Fruit fly (Drosophila melanogaster) whole organism, prepupa: ENCODE results near the gene Mst89B.

Source experiments
- CG10669 ChIP-seq: fragments of 200-800 bp; sonication (Bioruptor generic); optimal IDR thresholded peaks from 3 replicates; lab custom pipeline; 2018; ENCODE audit warnings: missing biosample characterization, mild to moderate bottlenecking, missing genetic modification characterization, moderate library complexity
- CG11294 ChIP-seq: fragments of 200-800 bp; sonication (Bioruptor generic); IDR thresholded peaks from 2 replicates; pipeline ENCODE4 v1.3.6; 2022; ENCODE audit warnings: missing biosample characterization, missing genetic modification characterization
- CG11902 ChIP-seq: fragments of 200-800 bp; sonication (Bioruptor generic); optimal IDR thresholded peaks from 3 replicates; lab custom pipeline; 2016; ENCODE audit warnings: missing biosample characterization, missing genetic modification characterization
- CG1621 ChIP-seq: fragments of 200-800 bp; sonication (Bioruptor generic); optimal IDR thresholded peaks from 3 replicates; lab custom pipeline; 2018; ENCODE audit warnings: missing biosample characterization, mild to moderate bottlenecking, missing genetic modification characterization
- CG16779 ChIP-seq: fragments of 200-800 bp; sonication (Bioruptor generic); optimal IDR thresholded peaks from 3 replicates; lab custom pipeline; 2017; ENCODE audit warnings: missing biosample characterization, mild to moderate bottlenecking, missing genetic modification characterization
- CG3032 ChIP-seq: fragments of 200-800 bp; optimal IDR thresholded peaks from 2 replicates; lab custom pipeline; 2019; ENCODE audit warnings: missing biosample characterization, mild to moderate bottlenecking, missing genetic modification characterization, moderate library complexity
- CG31627 ChIP-seq: fragments of 200-800 bp; sonication (Bioruptor generic); optimal IDR thresholded peaks from 3 replicates; lab custom pipeline; 2016; ENCODE audit warnings: missing biosample characterization, missing genetic modification characterization
- CG32006 ChIP-seq: fragments of 200-800 bp; sonication (Bioruptor generic); optimal IDR thresholded peaks from 3 replicates; lab custom pipeline; 2017; ENCODE audit warnings: missing biosample characterization, mild to moderate bottlenecking, missing genetic modification characterization
- CG34406 ChIP-seq: fragments of 200-800 bp; sonication (Bioruptor generic); optimal IDR thresholded peaks from 3 replicates; lab custom pipeline; 2016; ENCODE audit warnings: missing biosample characterization, missing genetic modification characterization
- CG4318 ChIP-seq: fragments of 200-800 bp; sonication (Bioruptor generic); optimal IDR thresholded peaks from 3 replicates; lab custom pipeline; 2017; ENCODE audit warnings: missing biosample characterization, mild to moderate bottlenecking, missing genetic modification characterization
- CG6792 ChIP-seq: fragments of 200-800 bp; sonication (Bioruptor generic); optimal IDR thresholded peaks from 3 replicates; lab custom pipeline; 2016; ENCODE audit warnings: missing biosample characterization, missing genetic modification characterization
- CG6808 ChIP-seq: fragments of 200-800 bp; sonication (Bioruptor generic); optimal IDR thresholded peaks from 3 replicates; lab custom pipeline; 2017; ENCODE audit warnings: missing biosample characterization, missing genetic modification characterization, mild to moderate bottlenecking, moderate library complexity, missing genetic modification reagents
- CG6854 ChIP-seq: fragments of 200-800 bp; sonication (Bioruptor generic); optimal IDR thresholded peaks from 2 replicates; lab custom pipeline; 2017; ENCODE audit warnings: missing biosample characterization, mild to moderate bottlenecking, missing genetic modification characterization
- CG7368 ChIP-seq: fragments of 200-800 bp; sonication (Bioruptor generic); optimal IDR thresholded peaks from 3 replicates; lab custom pipeline; 2016; ENCODE audit warnings: missing biosample characterization, missing genetic modification characterization
- CG8119 ChIP-seq: fragments of 200-800 bp; sonication (Bioruptor generic); IDR thresholded peaks from 3 replicates; pipeline ENCODE4 v1.3.6; 2022; ENCODE audit warnings: missing biosample characterization, missing genetic modification characterization
- CG8319 ChIP-seq: fragments of 200-800 bp; sonication (Bioruptor generic); optimal IDR thresholded peaks from 3 replicates; lab custom pipeline; 2016; ENCODE audit warnings: missing biosample characterization, missing genetic modification characterization
- CG8632 ChIP-seq: fragments of 200-800 bp; sonication (Bioruptor generic); optimal IDR thresholded peaks from 3 replicates; lab custom pipeline; 2016; ENCODE audit warnings: missing biosample characterization, missing genetic modification characterization
- Eip78C ChIP-seq: fragments of 200-800 bp; sonication (Bioruptor generic); peaks from one replicate; lab custom pipeline; 2016; ENCODE audit warnings: missing biosample characterization, missing genetic modification characterization
- Eip93F ChIP-seq: fragments of 200-800 bp; sonication (Bioruptor generic); optimal IDR thresholded peaks from 2 replicates; lab custom pipeline; 2016; ENCODE audit warnings: missing biosample characterization, mild to moderate bottlenecking, missing genetic modification characterization
- Ets21C ChIP-seq: fragments of 200-800 bp; sonication (Bioruptor generic); optimal IDR thresholded peaks from 3 replicates; lab custom pipeline; 2016; ENCODE audit warnings: missing biosample characterization, missing genetic modification characterization
- Gug ChIP-seq: fragments of 200-800 bp; sonication (Bioruptor generic); IDR thresholded peaks from 2 replicates; pipeline ENCODE4 v1.3.6; 2022; ENCODE audit warnings: missing biosample characterization, missing genetic modification characterization
- Hr39 ChIP-seq: fragments of 200-800 bp; sonication (Bioruptor generic); optimal IDR thresholded peaks from 2 replicates; lab custom pipeline; 2016; ENCODE audit warnings: missing biosample characterization, missing genetic modification characterization
- Hr4 ChIP-seq: fragments of 200-800 bp; sonication (Bioruptor generic); optimal IDR thresholded peaks from 3 replicates; lab custom pipeline; 2016; ENCODE audit warnings: missing biosample characterization, missing genetic modification characterization
- Lpt ChIP-seq: fragments of 200-800 bp; sonication (Bioruptor generic); optimal IDR thresholded peaks from 3 replicates; lab custom pipeline; 2016; ENCODE audit warnings: missing biosample characterization, missing genetic modification characterization
- Met ChIP-seq: fragments of 200-800 bp; sonication (Bioruptor generic); optimal IDR thresholded peaks from 3 replicates; lab custom pipeline; 2016; ENCODE audit warnings: missing biosample characterization, missing genetic modification characterization
- OdsH ChIP-seq: fragments of 200-800 bp; sonication (Bioruptor generic); optimal IDR thresholded peaks from 3 replicates; lab custom pipeline; 2016; ENCODE audit warnings: missing biosample characterization, missing genetic modification characterization
- Smox ChIP-seq: fragments of 200-800 bp; sonication (Bioruptor generic); optimal IDR thresholded peaks from 3 replicates; lab custom pipeline; 2016; ENCODE audit warnings: missing biosample characterization, missing genetic modification characterization
- Sox14 ChIP-seq: fragments of 200-800 bp; sonication (Bioruptor generic); optimal IDR thresholded peaks from 3 replicates; lab custom pipeline; 2016; ENCODE audit warnings: missing biosample characterization, missing genetic modification characterization
- acj6 ChIP-seq: fragments of 200-800 bp; sonication (Bioruptor generic); optimal IDR thresholded peaks from 3 replicates; lab custom pipeline; 2016; ENCODE audit warnings: missing biosample characterization, missing genetic modification characterization
- dac ChIP-seq: fragments of 200-800 bp; sonication (Bioruptor generic); optimal IDR thresholded peaks from 2 replicates; lab custom pipeline; 2017; ENCODE audit warnings: missing biosample characterization, mild to moderate bottlenecking, missing genetic modification characterization
- dsx ChIP-seq: fragments of 200-800 bp; optimal IDR thresholded peaks from 3 replicates; lab custom pipeline; 2019; ENCODE audit warnings: missing biosample characterization, mild to moderate bottlenecking, missing genetic modification characterization, moderate library complexity; ENCODE audit not compliant: poor library complexity, severe bottlenecking
- eg ChIP-seq: fragments of 200-800 bp; sonication (Bioruptor generic); IDR thresholded peaks from 3 replicates; pipeline ENCODE4 v1.3.6; 2022; ENCODE audit warnings: missing biosample characterization, missing genetic modification characterization
- esn ChIP-seq: fragments of 200-800 bp; sonication (Bioruptor generic); optimal IDR thresholded peaks from 2 replicates; lab custom pipeline; 2016; ENCODE audit warnings: missing biosample characterization, mild to moderate bottlenecking, missing genetic modification characterization, moderate library complexity
- fd59A ChIP-seq: fragments of 200-800 bp; sonication (Bioruptor generic); optimal IDR thresholded peaks from 2 replicates; lab custom pipeline; 2017; ENCODE audit warnings: missing biosample characterization, mild to moderate bottlenecking, missing genetic modification characterization, missing genetic modification reagents
- fd85E ChIP-seq: fragments of 200-800 bp; sonication (Bioruptor generic); optimal IDR thresholded peaks from 3 replicates; lab custom pipeline; 2016; ENCODE audit warnings: missing biosample characterization, missing genetic modification characterization
- fkh ChIP-seq: fragments of 200-800 bp; sonication (Bioruptor generic); optimal IDR thresholded peaks from 3 replicates; lab custom pipeline; 2017; ENCODE audit warnings: missing biosample characterization, mild to moderate bottlenecking, missing genetic modification characterization, moderate library complexity
- lz ChIP-seq: fragments of 200-800 bp; sonication (Bioruptor generic); optimal IDR thresholded peaks from 3 replicates; lab custom pipeline; 2016; ENCODE audit warnings: missing biosample characterization, missing genetic modification characterization
- salr ChIP-seq, 2 experiments: fragments of 200-800 bp; sonication (Bioruptor generic); optimal IDR thresholded peaks; 3 replicates each; lab custom pipeline; 2016 to 2018; ENCODE audit warnings: missing biosample characterization in 2 of 2, missing genetic modification characterization in 2 of 2, mild to moderate bottlenecking in 1 of 2
- spab ChIP-seq: fragments of 200-800 bp; sonication (Bioruptor generic); optimal IDR thresholded peaks from 2 replicates; lab custom pipeline; 2017; ENCODE audit warnings: missing biosample characterization, mild to moderate bottlenecking, missing genetic modification characterization, missing genetic modification reagents
- ss ChIP-seq, 2 experiments: fragments of 200-800 bp; sonication (Bioruptor generic); optimal IDR thresholded peaks; 2 replicates in 1 of 2; 3 replicates in 1 of 2; lab custom pipeline; 2017 to 2018; ENCODE audit warnings: mild to moderate bottlenecking in 2 of 2, missing biosample characterization in 2 of 2, missing genetic modification characterization in 2 of 2, moderate library complexity in 1 of 2
- svp ChIP-seq: fragments of 200-800 bp; sonication (Bioruptor generic); peaks from one replicate; lab custom pipeline; 2016; ENCODE audit warnings: missing biosample characterization, missing genetic modification characterization
- vri ChIP-seq: fragments of 200-800 bp; sonication (Bioruptor generic); optimal IDR thresholded peaks from 3 replicates; lab custom pipeline; 2016; ENCODE audit warnings: missing biosample characterization, mild to moderate bottlenecking, missing genetic modification characterization

Mst89B gene

DNA sequence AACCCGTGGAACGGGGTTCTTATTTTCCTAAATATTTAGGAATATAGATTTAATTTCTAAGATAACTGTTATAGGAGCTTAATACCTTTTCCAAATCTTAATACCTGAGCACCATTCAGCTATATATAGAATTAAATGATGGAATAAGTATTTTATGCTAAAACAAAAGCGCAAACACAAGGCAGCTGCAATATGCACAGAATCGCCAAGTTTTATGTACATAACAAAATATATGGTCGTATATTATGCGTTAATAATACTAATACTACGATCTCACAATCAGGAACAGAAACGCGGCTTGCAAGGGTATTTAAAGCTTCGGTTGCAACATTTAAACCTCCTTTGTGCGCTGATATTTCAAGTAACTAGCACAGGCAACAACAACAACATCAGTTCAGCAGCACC, 32.1 kb upstream of the Mst89B start (continued):
- peak; percentile 88 for TF ChIP-seq Smox (GFP tag; lab: Kevin White, UChicago)
- peak; percentile 90 for TF ChIP-seq CG10669 (GFP tag; lab: Kevin White, UChicago)
- peak; percentile 45 for TF ChIP-seq CG1621
- peak; percentile 91 for TF ChIP-seq CG3032
- TF ChIP-seq fd59A, result peak; percentile 91
- TF ChIP-seq CG6808 (GFP tag; lab: Kevin White, UChicago), result peak; percentile 92
- peak; percentile 90 for TF ChIP-seq Hr4 (GFP tag; lab: Kevin White, UChicago)
- TF ChIP-seq, all 60 proteins: peak for 50

DNA sequence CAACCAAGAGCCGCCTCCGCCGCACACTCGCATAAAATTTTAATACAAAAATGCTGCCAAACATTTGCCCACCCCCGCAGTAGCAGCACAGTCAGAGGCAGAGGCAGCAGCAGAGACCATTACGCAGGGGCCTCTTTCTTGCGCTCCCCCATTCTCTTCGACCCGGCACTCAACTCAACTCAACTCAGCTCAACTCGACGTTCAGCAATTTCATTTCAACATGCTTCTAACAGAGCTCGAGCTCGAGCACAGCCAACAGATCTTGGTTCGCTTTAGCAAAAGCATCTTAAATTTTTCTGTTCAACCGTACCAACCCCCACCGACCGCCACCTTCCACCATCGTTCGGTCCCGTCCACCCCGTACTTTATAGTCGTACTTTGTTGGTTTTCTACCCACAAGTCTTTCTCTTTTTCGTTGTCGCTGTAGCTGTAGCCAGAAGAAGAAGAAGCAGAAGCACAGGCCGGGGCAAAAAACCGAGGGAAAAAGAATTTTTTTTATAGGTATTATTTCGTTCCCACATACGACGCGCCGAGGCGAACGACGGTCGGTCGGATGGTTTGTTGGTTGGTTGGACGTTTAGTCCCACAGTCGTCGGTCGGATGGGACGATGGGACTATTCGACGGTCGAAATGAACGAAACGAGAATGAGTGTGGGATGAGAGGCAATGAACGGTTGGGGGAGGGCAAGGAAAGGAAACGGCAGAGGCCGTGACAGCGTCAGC, 31.4 kb upstream of the Mst89B start:
- TF ChIP-seq CG10669 (GFP tag; lab: Kevin White, UChicago) (no peak), Eip93F (GFP tag; lab: Kevin White, UChicago) (peak; percentile 68), fd85E (peak; percentile 62), CG8319 (GFP tag; lab: Kevin White, UChicago) (no peak), Eip78C (peak; percentile 7), CG6854 (GFP tag; lab: Kevin White, UChicago) (peak; percentile 38), vri (GFP tag; lab: Kevin White, UChicago) (peak; percentile 65), dsx (GFP tag; lab: Kevin White, UChicago) (peak; percentile 87), fkh (GFP tag; lab: Kevin White, UChicago) (peak; percentile 41), Sox14 (GFP tag; lab: Kevin White, UChicago) (peak; percentile 4), ss (GFP tag; optimal IDR thresholded peaks at IDR 0.05; lab: Kevin White, UChicago) (no peak), Lpt (GFP tag; lab: Kevin White, UChicago) (peak; percentile 58), svp (GFP tag; lab: Kevin White, UChicago) (peak; percentile 96)

DNA sequence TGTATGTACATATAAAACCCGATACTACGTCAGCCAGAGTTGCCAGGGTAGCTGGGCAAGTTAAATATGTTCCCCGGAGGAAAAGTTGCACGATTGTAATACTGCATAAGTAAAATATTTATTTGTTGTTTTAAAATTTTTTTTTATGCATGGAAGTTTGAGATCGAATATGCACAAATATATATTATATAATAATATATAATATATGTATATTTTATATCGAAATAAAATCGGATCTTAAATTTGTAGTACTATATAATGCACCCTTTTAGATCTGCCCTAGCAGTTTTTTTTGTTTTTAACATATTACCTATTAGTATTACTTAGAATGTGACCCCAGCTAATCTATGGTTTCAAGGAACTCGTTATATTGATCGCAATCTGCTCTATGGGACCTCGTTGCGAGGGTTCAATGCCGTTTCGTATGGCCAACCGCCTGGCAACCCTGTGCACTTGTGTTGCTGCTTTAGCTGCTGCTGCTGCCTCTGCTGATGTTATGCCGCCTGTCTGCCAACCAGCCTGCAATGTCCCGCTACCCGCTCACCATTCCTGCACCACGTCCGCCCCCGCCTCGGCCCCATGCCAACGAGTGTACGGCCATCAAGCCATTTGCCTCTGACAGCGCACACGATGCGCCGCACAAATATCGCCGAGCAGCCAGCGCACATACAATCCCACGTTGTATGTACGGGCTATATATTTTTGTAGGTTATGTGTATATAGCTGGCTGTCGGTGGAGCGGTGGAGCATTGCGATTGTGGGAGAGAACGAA, 30.7 kb upstream of the Mst89B start:
- TF ChIP-seq eg (GFP tag; lab: Robert Waterston, UW) (no peak), CG8119 (GFP tag; lab: Robert Waterston, UW) (no peak), Eip78C (peak; percentile 91), fkh (GFP tag; lab: Kevin White, UChicago) (peak; percentile 12), Hr4 (GFP tag; lab: Kevin White, UChicago) (peak; percentile 71), spab (GFP tag; lab: Kevin White, UChicago) (peak; percentile 91), esn (GFP tag; lab: Kevin White, UChicago) (peak; percentile 86), lz (GFP tag; lab: Kevin White, UChicago) (peak; percentile 87), salr (GFP tag; optimal IDR thresholded peaks at IDR 0.05; lab: Kevin White, UChicago) (peak; percentile 41 to 83), vri (GFP tag; lab: Kevin White, UChicago) (peak; percentile 74), CG32006 (GFP tag; lab: Kevin White, UChicago) (peak; percentile 98), CG3032 (peak; percentile 94), CG10669 (GFP tag; lab: Kevin White, UChicago) (peak; percentile 82), CG16779 (tag; lab: Kevin White, UChicago) (peak; percentile 85), CG34406 (GFP tag; lab: Kevin White, UChicago) (peak; percentile 96), Hr39 (GFP tag; lab: Kevin White, UChicago) (peak; percentile 77), CG7368 (GFP tag; lab: Kevin White, UChicago) (no peak), CG11294 (GFP tag; lab: Robert Waterston, UW) (no peak), OdsH (GFP tag; lab: Kevin White, UChicago) (peak; percentile 85), Ets21C (GFP tag; lab: Kevin White, UChicago) (peak; percentile 33), svp (GFP tag; lab: Kevin White, UChicago) (peak; percentile 92), CG4318 (GFP tag; lab: Kevin White, UChicago) (peak; percentile 95), Met (peak; percentile 70), Eip93F (GFP tag; lab: Kevin White, UChicago) (peak; percentile 32), CG11902 (GFP tag; lab: Kevin White, UChicago) (peak; percentile 79), acj6 (GFP tag; lab: Kevin White, UChicago) (peak; percentile 87), dsx (GFP tag; lab: Kevin White, UChicago) (peak; percentile 14), fd85E (no peak), ss (GFP tag; optimal IDR thresholded peaks at IDR 0.05; lab: Kevin White, UChicago) (peak; percentile 83 to 94), Gug (GFP tag; lab: Robert Waterston, UW) (no peak), CG31627 (GFP tag; lab: Kevin White, UChicago) (peak; percentile 75), CG8632 (peak; percentile 95), CG6792 (peak; percentile 67), CG8319 (GFP tag; lab: Kevin White, UChicago) (peak; percentile 76), dac (peak; percentile 74)
